Worm (Caenorhabditis elegans) whole organism, L4/young adult: Measurements from ENCODE around the gene alp-1.

Experiments used
- W03F9.2 ChIP-seq: fragments of 150-350 bp; optimal IDR thresholded peaks from 2 replicates; lab custom pipeline; 2014; ENCODE audit warnings: missing biosample characterization, missing genetic modification characterization
- him-1 ChIP-seq: sonication (generic microtip); optimal IDR thresholded peaks from 2 replicates; lab custom pipeline; 2016; ENCODE audit warnings: missing genotype, missing genetic modification reagents, missing genetic modification characterization, missing compliant biosample characterization

- no peak for TF ChIP-seq him-1 (tag; lab: Kevin White, UChicago)
- TF ChIP-seq W03F9.2 (tag; lab: Kevin White, UChicago) = no peak
These were observed 32.8 kb upstream of the alp-1 start for ce11 chrIV:8819471-8819870.
